Worm (Caenorhabditis elegans): ENCODE measurements around the gene col-148.

ce11 chrV:10270214-10270613, 28.7 kb downstream of the col-148 start, which contains the start of gene ric-4:
- TF ChIP-seq unc-98 (GFP tag; IDR thresholded peaks at IDR 0.05) (no peak), nhr-47 (tag; optimal IDR thresholded peaks at IDR 0.05) (no peak), unc-62 (GFP tag; optimal IDR thresholded peaks at IDR 0.05) (no peak), ztf-11 (tag; optimal IDR thresholded peaks at IDR 0.05) (no peak), pag-3 (tag; optimal IDR thresholded peaks at IDR 0.05; ENCODE audit: borderline replicate concordance, insufficient read depth) (no peak), nhr-76 (tag; optimal IDR thresholded peaks at IDR 0.05) (no peak), mep-1 (tag; optimal IDR thresholded peaks at IDR 0.05) (no peak), elt-3 (tag; optimal IDR thresholded peaks at IDR 0.05) (no peak), tlp-1 (tag; optimal IDR thresholded peaks at IDR 0.05) (no peak), vab-15 (tag; optimal IDR thresholded peaks at IDR 0.05) (no peak), C04F5.9 (tag; optimal IDR thresholded peaks at IDR 0.05) (no peak), mdl-1 (tag; optimal IDR thresholded peaks at IDR 0.05) (no peak), nhr-12 (tag; optimal IDR thresholded peaks at IDR 0.05) (no peak), pqm-1 (tag; optimal IDR thresholded peaks at IDR 0.05) (no peak)
